Worm (Caenorhabditis elegans) whole organism, L2 larva: ENCODE results near the gene vit-5.

Experiments used
- C34F6.9 ChIP-seq: fragments of 150-350 bp; optimal IDR thresholded peaks from 2 replicates; lab custom pipeline; 2014; ENCODE audit warnings: missing biosample characterization, missing genetic modification characterization
- F13H6.1 ChIP-seq: sonication (generic microtip); optimal IDR thresholded peaks from 2 replicates; lab custom pipeline; 2016; ENCODE audit warnings: missing genetic modification characterization, missing compliant biosample characterization
- R02D3.7 ChIP-seq: fragments of 150-350 bp; optimal IDR thresholded peaks from 2 replicates; lab custom pipeline; 2014; ENCODE audit warnings: missing biosample characterization, missing genetic modification characterization
- Y55F3AM.14 ChIP-seq: fragments of 200-800 bp; sonication (Bioruptor generic); optimal IDR thresholded peaks from 2 replicates; lab custom pipeline; 2018; ENCODE audit warnings: mild to moderate bottlenecking, missing genetic modification characterization, missing compliant biosample characterization
- ZK546.5 ChIP-seq: sonication (generic microtip); optimal IDR thresholded peaks from 2 replicates; lab custom pipeline; 2017; ENCODE audit warnings: missing biosample characterization, missing genetic modification characterization
- alr-1 ChIP-seq: fragments of 150-350 bp; optimal IDR thresholded peaks from 2 replicates; lab custom pipeline; 2014; ENCODE audit warnings: missing biosample characterization, missing genetic modification characterization
- aly-2 ChIP-seq: fragments of 150-350 bp; optimal IDR thresholded peaks from 2 replicates; lab custom pipeline; 2014; ENCODE audit warnings: missing biosample characterization, missing genetic modification characterization
- ama-1 ChIP-seq: fragments of 150-350 bp; optimal IDR thresholded peaks from 2 replicates; lab custom pipeline; 2018; ENCODE audit warnings: inconsistent platforms
- blmp-1 ChIP-seq: sonication (generic microtip); optimal IDR thresholded peaks from 2 replicates; lab custom pipeline; 2017; ENCODE audit warnings: missing genetic modification characterization, mild to moderate bottlenecking, missing compliant biosample characterization, antibody characterized with exemption, moderate library complexity; ENCODE audit not compliant: insufficient read depth
- ceh-16 ChIP-seq: fragments of 150-350 bp; optimal IDR thresholded peaks from 2 replicates; lab custom pipeline; 2014; ENCODE audit warnings: missing biosample characterization, missing genetic modification characterization
- ceh-82 ChIP-seq: fragments of 150-350 bp; optimal IDR thresholded peaks from 2 replicates; lab custom pipeline; 2014; ENCODE audit warnings: missing biosample characterization, missing genetic modification characterization
- crh-2 ChIP-seq: sonication (generic microtip); optimal IDR thresholded peaks from 2 replicates; lab custom pipeline; 2017; ENCODE audit warnings: missing biosample characterization, missing genetic modification characterization
- dmd-4 ChIP-seq: sonication (generic microtip); optimal IDR thresholded peaks from 2 replicates; lab custom pipeline; 2017; ENCODE audit warnings: missing biosample characterization, missing genetic modification characterization
- egl-27 ChIP-seq: sonication (generic microtip); optimal IDR thresholded peaks from 3 replicates; lab custom pipeline; 2017; ENCODE audit warnings: missing biosample characterization, missing genetic modification reagents, missing genetic modification characterization
- elt-1 ChIP-seq: fragments of 150-350 bp; optimal IDR thresholded peaks from 2 replicates; lab custom pipeline; 2014; ENCODE audit warnings: missing biosample characterization, missing genetic modification characterization
- elt-3 ChIP-seq: sonication (generic microtip); optimal IDR thresholded peaks from 2 replicates; lab custom pipeline; 2017; ENCODE audit warnings: missing biosample characterization, missing genetic modification characterization
- fos-1 ChIP-seq: fragments of 150-350 bp; optimal IDR thresholded peaks from 2 replicates; lab custom pipeline; 2014; ENCODE audit warnings: missing biosample characterization, missing genetic modification characterization
- gmeb-1 ChIP-seq: fragments of 150-350 bp; optimal IDR thresholded peaks from 2 replicates; lab custom pipeline; 2014; ENCODE audit warnings: missing biosample characterization, missing genetic modification characterization
- lin-11 ChIP-seq: fragments of 150-350 bp; sonication (generic microtip); optimal IDR thresholded peaks from 2 replicates; lab custom pipeline; 2014; ENCODE audit warnings: missing biosample characterization, missing genetic modification characterization, inconsistent platforms, mixed read lengths
- lin-13 ChIP-seq: fragments of 150-350 bp; optimal IDR thresholded peaks from 2 replicates; lab custom pipeline; 2014; ENCODE audit warnings: missing biosample characterization, missing genetic modification reagents, missing genetic modification characterization
- lin-39 ChIP-seq: fragments of 150-350 bp; optimal IDR thresholded peaks from 2 replicates; lab custom pipeline; 2014; ENCODE audit warnings: missing biosample characterization, missing genetic modification reagents, missing genetic modification characterization
- lsy-2 ChIP-seq, 2 experiments: fragments of 150-350 bp in 1 of 2; sonication (generic microtip) in 1 of 2; optimal IDR thresholded peaks; 2 replicates each; lab custom pipeline; 2014 to 2017; ENCODE audit warnings: missing biosample characterization in 2 of 2, missing genetic modification characterization in 2 of 2
- mab-5 ChIP-seq: fragments of 150-350 bp; optimal IDR thresholded peaks from 2 replicates; lab custom pipeline; 2014; ENCODE audit warnings: missing biosample characterization, missing genetic modification characterization
- mbf-1 ChIP-seq: sonication (generic microtip); optimal IDR thresholded peaks from 2 replicates; lab custom pipeline; 2017; ENCODE audit warnings: missing biosample characterization, missing genetic modification characterization
- mdl-1 ChIP-seq, 2 experiments: fragments of 150-350 bp in 1 of 2; sonication (generic microtip) in 1 of 2; optimal IDR thresholded peaks; 2 replicates each; lab custom pipeline; 2017; ENCODE audit warnings: missing biosample characterization in 2 of 2, missing genetic modification characterization in 2 of 2
- nhr-10 ChIP-seq: sonication (generic microtip); optimal IDR thresholded peaks from 2 replicates; lab custom pipeline; 2017; ENCODE audit warnings: missing biosample characterization, missing genetic modification characterization
- nhr-11 ChIP-seq: fragments of 150-350 bp; optimal IDR thresholded peaks from 2 replicates; lab custom pipeline; 2014; ENCODE audit warnings: missing biosample characterization, missing genetic modification characterization
- nhr-12 ChIP-seq: fragments of 150-350 bp; optimal IDR thresholded peaks from 2 replicates; lab custom pipeline; 2014; ENCODE audit warnings: missing biosample characterization, missing genetic modification characterization
- nhr-129 ChIP-seq: fragments of 150-350 bp; optimal IDR thresholded peaks from 2 replicates; lab custom pipeline; 2014; ENCODE audit warnings: missing biosample characterization, missing genetic modification characterization
- nhr-21 ChIP-seq: fragments of 150-350 bp; optimal IDR thresholded peaks from 2 replicates; lab custom pipeline; 2014; ENCODE audit warnings: missing biosample characterization, missing genetic modification characterization
- nhr-23 ChIP-seq: fragments of 150-350 bp; optimal IDR thresholded peaks from 2 replicates; lab custom pipeline; 2014; ENCODE audit warnings: missing biosample characterization, missing genetic modification reagents, missing genetic modification characterization
- nhr-237 ChIP-seq: fragments of 150-350 bp; optimal IDR thresholded peaks from 2 replicates; lab custom pipeline; 2014; ENCODE audit warnings: missing biosample characterization, missing genetic modification characterization
- nhr-25 ChIP-seq: fragments of 150-350 bp; sonication (generic microtip); optimal IDR thresholded peaks from 3 replicates; lab custom pipeline; 2014; ENCODE audit warnings: missing biosample characterization, missing genetic modification characterization
- nhr-6 ChIP-seq: fragments of 150-350 bp; optimal IDR thresholded peaks from 2 replicates; lab custom pipeline; 2014; ENCODE audit warnings: missing biosample characterization, missing genetic modification characterization
- nhr-77 ChIP-seq: fragments of 150-350 bp; optimal IDR thresholded peaks from 2 replicates; lab custom pipeline; 2014; ENCODE audit warnings: missing biosample characterization, missing genetic modification characterization
- peb-1 ChIP-seq: fragments of 150-350 bp; optimal IDR thresholded peaks from 2 replicates; lab custom pipeline; 2014; ENCODE audit warnings: missing biosample characterization, missing genetic modification characterization
- sem-4 ChIP-seq: fragments of 150-350 bp; optimal IDR thresholded peaks from 2 replicates; lab custom pipeline; 2014; ENCODE audit warnings: missing biosample characterization, missing genetic modification reagents, missing genetic modification characterization
- skn-1 ChIP-seq: sonication (generic microtip); optimal IDR thresholded peaks from 2 replicates; lab custom pipeline; 2017; ENCODE audit warnings: missing biosample characterization, missing genetic modification characterization
- sma-3 ChIP-seq: sonication (generic microtip); optimal IDR thresholded peaks from 2 replicates; lab custom pipeline; 2016; ENCODE audit warnings: missing genetic modification reagents, missing genetic modification characterization, missing compliant biosample characterization
- sma-9 ChIP-seq, 2 experiments: fragments of 150-350 bp in 1 of 2; sonication (generic microtip) in 1 of 2; optimal IDR thresholded peaks; 2 replicates each; lab custom pipeline; 2014 to 2016; ENCODE audit warnings: missing genetic modification characterization in 2 of 2, mild to moderate bottlenecking in 1 of 2, missing biosample characterization in 1 of 2, missing compliant biosample characterization in 1 of 2, missing genetic modification reagents in 1 of 2, moderate library complexity in 1 of 2
- snpc-4 ChIP-seq: fragments of 150-350 bp; optimal IDR thresholded peaks from 2 replicates; lab custom pipeline; 2014; ENCODE audit warnings: missing biosample characterization, missing genetic modification characterization
- unc-39 ChIP-seq: fragments of 150-350 bp; optimal IDR thresholded peaks from 2 replicates; lab custom pipeline; 2014; ENCODE audit warnings: missing biosample characterization, missing genetic modification characterization
- unc-55 ChIP-seq: fragments of 150-350 bp; sonication (generic microtip); optimal IDR thresholded peaks from 3 replicates; lab custom pipeline; 2014; ENCODE audit warnings: missing biosample characterization, missing genetic modification reagents, missing genetic modification characterization
- unc-62 ChIP-seq: fragments of 150-350 bp; optimal IDR thresholded peaks from 2 replicates; lab custom pipeline; 2014; ENCODE audit warnings: missing biosample characterization, missing genetic modification reagents, missing genetic modification characterization
- zag-1 ChIP-seq: fragments of 150-350 bp; optimal IDR thresholded peaks from 2 replicates; lab custom pipeline; 2014; ENCODE audit warnings: missing biosample characterization, missing genetic modification characterization
- ztf-1 ChIP-seq: fragments of 200-800 bp; sonication (Bioruptor generic); conservative IDR thresholded peaks from 2 replicates; pipeline ENCODE4 v1.3.6; 2022; ENCODE audit warnings: missing genetic modification characterization, missing compliant biosample characterization
- ztf-11 ChIP-seq: sonication (generic microtip); optimal IDR thresholded peaks from 2 replicates; lab custom pipeline; 2017; ENCODE audit warnings: missing biosample characterization, missing genetic modification characterization
- ztf-4 ChIP-seq: fragments of 150-350 bp; optimal IDR thresholded peaks from 2 replicates; lab custom pipeline; 2014; ENCODE audit warnings: missing biosample characterization, missing genetic modification characterization

Gene vit-5

DNA sequence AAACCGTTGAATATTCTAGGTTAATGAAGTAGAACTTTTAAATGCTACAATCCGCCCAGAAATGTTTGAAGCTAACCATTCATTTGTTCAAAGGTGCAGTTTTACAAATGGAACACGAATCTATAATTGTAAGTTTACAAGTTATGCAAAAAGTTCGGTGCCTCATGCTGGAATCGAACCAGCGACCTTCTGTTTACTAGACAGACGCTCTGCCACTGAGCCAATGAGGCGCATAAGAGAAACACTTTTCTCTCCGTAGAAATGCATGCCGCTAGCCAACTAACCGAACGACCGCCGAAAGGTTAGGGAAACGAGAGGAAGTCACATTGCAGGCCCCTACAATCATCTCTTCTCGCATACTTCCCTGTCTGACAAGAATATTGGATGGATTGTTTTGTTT, 32.0 kb upstream of the vit-5 start:
- TF ChIP-seq nhr-10 (tag; lab: Kevin White, UChicago) (no peak), F13H6.1 (peak; percentile 67), sma-3 (peak; percentile 40), nhr-237 (tag; lab: Kevin White, UChicago) (no peak), lin-13 (GFP tag; lab: Kevin White, UChicago) (peak; percentile 38), ceh-16 (tag; lab: Kevin White, UChicago) (no peak), Y55F3AM.14 (GFP tag; lab: Kevin White, UChicago) (peak; percentile 66), nhr-23 (tag; lab: Kevin White, UChicago) (no peak), ztf-4 (no peak), nhr-77 (tag; lab: Kevin White, UChicago) (no peak), mab-5 (tag; lab: Kevin White, UChicago) (peak; percentile 30), fos-1 (tag; lab: Kevin White, UChicago) (peak; percentile 48), nhr-6 (peak; percentile 4), gmeb-1 (tag; lab: Kevin White, UChicago) (peak; percentile 64), skn-1 (tag; lab: Kevin White, UChicago) (no peak), ztf-11 (tag; lab: Kevin White, UChicago) (no peak), ama-1 (no peak), mbf-1 (tag; lab: Kevin White, UChicago) (no peak), zag-1 (tag; lab: Kevin White, UChicago) (no peak), lsy-2 (tag; optimal IDR thresholded peaks at IDR 0.05; lab: Kevin White, UChicago) (peak in 1 of 2 experiments; percentile 32), lin-11 (tag; lab: Kevin White, UChicago) (peak; percentile 7), R02D3.7 (tag; lab: Kevin White, UChicago) (no peak), nhr-129 (tag; lab: Kevin White, UChicago) (peak; percentile 89), ZK546.5 (tag; lab: Kevin White, UChicago) (no peak), sma-9 (GFP tag; optimal IDR thresholded peaks at IDR 0.05; lab: Kevin White, UChicago) (peak; percentile 72), sma-9 (tag; optimal IDR thresholded peaks at IDR 0.05; lab: Kevin White, UChicago) (no peak), nhr-11 (tag; lab: Kevin White, UChicago) (peak; percentile 40), elt-1 (tag; lab: Kevin White, UChicago) (no peak), unc-55 (peak; percentile 73), unc-62 (GFP tag; lab: Kevin White, UChicago) (no peak), peb-1 (tag; lab: Kevin White, UChicago) (no peak), snpc-4 (tag; lab: Kevin White, UChicago) (peak; percentile 33), aly-2 (tag; lab: Kevin White, UChicago) (no peak), nhr-25 (tag; lab: Kevin White, UChicago) (peak; percentile 34), crh-2 (tag; lab: Kevin White, UChicago) (peak; percentile 47), elt-3 (no peak), nhr-21 (peak; percentile 78), C34F6.9 (tag; lab: Kevin White, UChicago) (peak; percentile 37), egl-27 (peak; percentile 34), ztf-1 (GFP tag; lab: Robert Waterston, UW) (no peak), lin-39 (tag; lab: Kevin White, UChicago) (no peak), unc-39 (tag; lab: Kevin White, UChicago) (no peak), dmd-4 (tag; lab: Kevin White, UChicago) (no peak), mdl-1 (tag; optimal IDR thresholded peaks at IDR 0.05; lab: Kevin White, UChicago) (peak in 1 of 2 experiments; percentile 14), nhr-12 (tag; lab: Kevin White, UChicago) (no peak), alr-1 (tag; lab: Kevin White, UChicago) (no peak), sem-4 (peak; percentile 53), ceh-82 (tag; lab: Kevin White, UChicago) (no peak), blmp-1 (no peak)
